Worm (Caenorhabditis elegans) whole organism, young adult: ENCODE measurements around the gene Y82E9BL.3.

ENCODE experiments used
- B0261.1 ChIP-seq: sonication (generic microtip); optimal IDR thresholded peaks from 2 replicates; lab custom pipeline; 2016; ENCODE audit warnings: mild to moderate bottlenecking, missing genetic modification characterization, moderate library complexity, missing compliant biosample characterization
- die-1 ChIP-seq: sonication (generic microtip); optimal IDR thresholded peaks from 2 replicates; lab custom pipeline; 2016; ENCODE audit warnings: missing genotype, mild to moderate bottlenecking, missing genetic modification characterization, missing compliant biosample characterization
- egl-44 ChIP-seq: fragments of 200-800 bp; sonication (Bioruptor generic); IDR thresholded peaks from 2 replicates; pipeline ENCODE4 v1.3.6; 2022; ENCODE audit warnings: missing genetic modification reagents, missing genetic modification characterization, missing compliant biosample characterization
- gei-17 ChIP-seq: fragments of 200-800 bp; sonication (Bioruptor generic); optimal IDR thresholded peaks from 2 replicates; lab custom pipeline; 2018; ENCODE audit warnings: mild to moderate bottlenecking, missing genetic modification characterization, missing compliant biosample characterization
- hlh-26 ChIP-seq: fragments of 200-800 bp; sonication (Bioruptor generic); conservative IDR thresholded peaks from 2 replicates; pipeline ENCODE4 v1.3.6; 2022; ENCODE audit warnings: missing genetic modification reagents, missing genetic modification characterization, missing compliant biosample characterization
- lsl-1 ChIP-seq: fragments of 200-800 bp; sonication (Bioruptor generic); optimal IDR thresholded peaks from 2 replicates; lab custom pipeline; 2018; ENCODE audit warnings: mild to moderate bottlenecking, missing genetic modification characterization, moderate library complexity, missing compliant biosample characterization
- mel-28 ChIP-seq: sonication (generic microtip); optimal IDR thresholded peaks from 2 replicates; lab custom pipeline; 2016; ENCODE audit warnings: borderline replicate concordance, mild to moderate bottlenecking, missing genetic modification characterization, missing compliant biosample characterization
- nfya-1 ChIP-seq: sonication (generic microtip); optimal IDR thresholded peaks from 2 replicates; lab custom pipeline; 2017; ENCODE audit warnings: antibody characterized with exemption, missing compliant biosample characterization, missing genetic modification characterization, borderline replicate concordance; ENCODE audit not compliant: insufficient read depth
- nhr-80 ChIP-seq: sonication (generic microtip); optimal IDR thresholded peaks from 2 replicates; lab custom pipeline; 2016; ENCODE audit warnings: missing genetic modification characterization, missing compliant biosample characterization
- somi-1 ChIP-seq: fragments of 200-800 bp; sonication (Bioruptor generic); optimal IDR thresholded peaks from 2 replicates; lab custom pipeline; 2018; ENCODE audit warnings: mild to moderate bottlenecking, missing genetic modification characterization, missing compliant biosample characterization

ce11 chrIII:1399670-1400069 is 49.0 kb upstream of the Y82E9BL.3 start, which contains the start of gene pals-16:
- no peak for TF ChIP-seq somi-1
- no peak for TF ChIP-seq egl-44 (GFP tag; lab: Robert Waterston, UW)
- no peak for TF ChIP-seq mel-28 (tag; lab: Kevin White, UChicago)
- no peak for TF ChIP-seq gei-17
- no peak for TF ChIP-seq B0261.1
- no peak for TF ChIP-seq lsl-1 (GFP tag; lab: Kevin White, UChicago)
- TF ChIP-seq nfya-1 (tag; lab: Kevin White, UChicago) = no peak
- no peak for TF ChIP-seq die-1
- no peak for TF ChIP-seq nhr-80
- TF ChIP-seq hlh-26 (GFP tag; lab: Robert Waterston, UW) = no peak
